Worm (Caenorhabditis elegans) whole organism, young adult: ENCODE measurements around the gene R10E4.9.

Experiments used
- F55B11.4 ChIP-seq: sonication (generic microtip); optimal IDR thresholded peaks from 2 replicates; lab custom pipeline; 2016; ENCODE audit warnings: missing compliant biosample characterization, missing genetic modification characterization, borderline replicate concordance; ENCODE audit not compliant: insufficient read depth
- F57C9.4 ChIP-seq: sonication (generic microtip); optimal IDR thresholded peaks from 2 replicates; lab custom pipeline; 2017; ENCODE audit warnings: mild to moderate bottlenecking, missing genetic modification characterization, missing compliant biosample characterization
- K12H6.12 ChIP-seq: fragments of 200-800 bp; sonication (Bioruptor generic); optimal IDR thresholded peaks from 2 replicates; lab custom pipeline; 2018; ENCODE audit warnings: mild to moderate bottlenecking, missing genetic modification characterization, missing compliant biosample characterization
- Y53F4B.3 ChIP-seq: fragments of 200-800 bp; sonication (Bioruptor generic); IDR thresholded peaks from 2 replicates; pipeline ENCODE4 v1.3.6; 2022; ENCODE audit warnings: missing genetic modification reagents, missing genetic modification characterization, missing compliant biosample characterization
- ama-1 ChIP-seq, 3 experiments: fragments of 150-350 bp in 1 of 3; sonication (generic microtip) in 2 of 3; optimal IDR thresholded peaks; 2 replicates each; lab custom pipeline; 2014 to 2018; ENCODE audit warnings: missing biosample characterization in 2 of 3, missing genetic modification characterization in 2 of 3, missing genetic modification reagents in 2 of 3
- aptf-2 ChIP-seq: fragments of 200-800 bp; sonication (Bioruptor generic); conservative IDR thresholded peaks from 2 replicates; pipeline ENCODE4 v1.3.6; 2022; ENCODE audit warnings: missing genetic modification reagents, missing genetic modification characterization, missing compliant biosample characterization
- athp-1 ChIP-seq: sonication (generic microtip); optimal IDR thresholded peaks from 2 replicates; lab custom pipeline; 2017; ENCODE audit warnings: mild to moderate bottlenecking, missing genetic modification characterization, missing compliant biosample characterization
- bed-2 ChIP-seq: fragments of 200-800 bp; sonication (Bioruptor generic); IDR thresholded peaks from 2 replicates; pipeline ENCODE4 v1.3.6; 2022; ENCODE audit warnings: missing genetic modification reagents, missing genetic modification characterization, missing compliant biosample characterization
- cebp-1 ChIP-seq, 2 experiments: fragments of 200-800 bp in 1 of 2; sonication (Bioruptor generic) in 1 of 2; sonication (generic microtip) in 1 of 2; IDR thresholded peaks in 1 of 2; optimal IDR thresholded peaks in 1 of 2; 2 replicates each; pipeline versions ENCODE4 v1.3.6 to Lab custom; 2017 to 2022; ENCODE audit warnings: missing compliant biosample characterization in 2 of 2, missing genetic modification characterization in 2 of 2, mild to moderate bottlenecking in 1 of 2, missing genetic modification reagents in 1 of 2, moderate library complexity in 1 of 2
- ceh-27 ChIP-seq: fragments of 200-800 bp; sonication (Bioruptor generic); optimal IDR thresholded peaks from 2 replicates; lab custom pipeline; 2018; ENCODE audit warnings: mild to moderate bottlenecking, missing genetic modification characterization, moderate library complexity, missing compliant biosample characterization
- die-1 ChIP-seq: sonication (generic microtip); optimal IDR thresholded peaks from 2 replicates; lab custom pipeline; 2016; ENCODE audit warnings: missing genotype, mild to moderate bottlenecking, missing genetic modification characterization, missing compliant biosample characterization
- dox-1 ChIP-seq: fragments of 200-800 bp; sonication (Bioruptor generic); IDR thresholded peaks from 2 replicates; pipeline ENCODE4 v1.3.6; 2022; ENCODE audit warnings: missing genetic modification reagents, missing genetic modification characterization, missing compliant biosample characterization
- egl-18 ChIP-seq: fragments of 200-800 bp; sonication (Bioruptor generic); IDR thresholded peaks from 2 replicates; pipeline ENCODE4 v1.3.6; 2022; ENCODE audit warnings: missing genetic modification reagents, missing genetic modification characterization, missing compliant biosample characterization
- egrh-3 ChIP-seq: fragments of 200-800 bp; sonication (Bioruptor generic); IDR thresholded peaks from 2 replicates; pipeline ENCODE4 v1.3.6; 2022; ENCODE audit warnings: missing genetic modification reagents, missing genetic modification characterization, missing compliant biosample characterization
- ekl-4 ChIP-seq: fragments of 200-800 bp; sonication (Bioruptor generic); IDR thresholded peaks from 2 replicates; pipeline ENCODE4 v1.3.6; 2022; ENCODE audit warnings: missing genetic modification reagents, missing genetic modification characterization, missing compliant biosample characterization
- hlh-12 ChIP-seq: sonication (generic microtip); optimal IDR thresholded peaks from 2 replicates; lab custom pipeline; 2016; ENCODE audit warnings: missing genetic modification characterization, missing compliant biosample characterization
- hmg-1.2 ChIP-seq: fragments of 200-800 bp; sonication (Bioruptor generic); IDR thresholded peaks from 2 replicates; pipeline ENCODE4 v1.3.6; 2022; ENCODE audit warnings: missing genetic modification reagents, missing genetic modification characterization, missing compliant biosample characterization
- hmg-20 ChIP-seq: fragments of 200-800 bp; sonication (Bioruptor generic); IDR thresholded peaks from 2 replicates; pipeline ENCODE4 v1.3.6; 2022; ENCODE audit warnings: missing genetic modification reagents, missing genetic modification characterization, missing compliant biosample characterization
- lin-40 ChIP-seq: sonication (generic microtip); optimal IDR thresholded peaks from 2 replicates; lab custom pipeline; 2016; ENCODE audit warnings: missing genetic modification characterization, mild to moderate bottlenecking, missing compliant biosample characterization, missing genotype, missing genetic modification reagents
- madf-6 ChIP-seq: fragments of 200-800 bp; sonication (Bioruptor generic); IDR thresholded peaks from 2 replicates; pipeline ENCODE4 v1.3.6; 2022; ENCODE audit warnings: missing genetic modification reagents, missing genetic modification characterization, missing compliant biosample characterization
- mcd-1 ChIP-seq: fragments of 200-800 bp; sonication (Bioruptor generic); IDR thresholded peaks from 2 replicates; pipeline ENCODE4 v1.3.6; 2022; ENCODE audit warnings: missing genetic modification reagents, missing genetic modification characterization, missing compliant biosample characterization
- rcor-1 ChIP-seq: fragments of 200-800 bp; sonication (Bioruptor generic); IDR thresholded peaks from 2 replicates; pipeline ENCODE4 v1.3.6; 2022; ENCODE audit warnings: missing genetic modification reagents, missing genetic modification characterization, missing compliant biosample characterization
- rec-8 ChIP-seq, 2 experiments: sonication (generic microtip); optimal IDR thresholded peaks; 2 replicates each; lab custom pipeline; 2016; ENCODE audit warnings: mild to moderate bottlenecking in 2 of 2, missing genetic modification characterization in 2 of 2, missing genetic modification reagents in 2 of 2, missing genotype in 2 of 2, missing biosample characterization in 1 of 2, missing compliant biosample characterization in 1 of 2, moderate library complexity in 1 of 2
- snpc-1.1 ChIP-seq: sonication (generic microtip); optimal IDR thresholded peaks from 2 replicates; lab custom pipeline; 2017; ENCODE audit warnings: missing genetic modification characterization, mild to moderate bottlenecking, missing compliant biosample characterization, antibody characterized with exemption, moderate library complexity, missing genotype, missing genetic modification reagents; ENCODE audit not compliant: insufficient read depth
- zfh-2 ChIP-seq: fragments of 200-800 bp; sonication (Bioruptor generic); conservative IDR thresholded peaks from 2 replicates; pipeline ENCODE4 v1.3.6; 2022; ENCODE audit warnings: missing genetic modification reagents, missing genetic modification characterization, missing compliant biosample characterization
- ztf-3 ChIP-seq: fragments of 200-800 bp; sonication (Bioruptor generic); optimal IDR thresholded peaks from 2 replicates; lab custom pipeline; 2018; ENCODE audit warnings: mild to moderate bottlenecking, missing genetic modification characterization, missing compliant biosample characterization

Gene R10E4.9

DNA sequence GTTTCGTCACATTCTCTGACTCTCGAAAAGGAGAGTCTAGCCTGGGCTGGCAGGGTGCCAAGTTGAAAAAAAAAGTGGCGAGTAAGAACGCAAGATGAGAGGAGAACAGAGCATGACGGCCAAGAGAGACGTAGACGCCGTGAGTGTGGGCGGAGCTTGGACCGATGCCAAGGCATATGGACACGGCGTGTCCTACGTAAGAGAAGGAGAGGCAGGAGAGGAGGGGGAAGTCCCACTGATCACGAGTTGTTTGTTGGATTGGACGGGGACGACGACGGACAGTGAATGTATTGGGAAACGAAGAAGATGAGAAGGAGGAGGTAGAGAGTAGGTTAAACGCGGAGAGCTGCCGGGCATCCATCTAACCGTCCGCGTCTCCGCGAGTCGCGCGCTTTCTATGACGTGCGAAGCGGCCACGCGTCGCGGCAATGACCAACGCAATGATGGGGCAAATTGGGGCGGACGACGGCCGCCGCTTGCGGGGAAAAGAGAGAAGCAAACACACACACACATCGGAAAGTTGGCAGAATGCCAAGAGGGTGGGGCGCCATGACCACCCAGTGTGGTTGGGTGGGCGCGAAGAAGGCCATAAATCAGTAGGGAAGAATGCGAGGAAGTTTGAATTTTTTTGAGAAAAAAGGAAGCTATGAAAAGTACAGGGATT is 20.1 kb downstream of the R10E4.9 start (continued):
- TF ChIP-seq hlh-12 (tag; lab: Kevin White, UChicago) = no peak
- TF ChIP-seq ama-1 (optimal IDR thresholded peaks at IDR 0.05; lab: Kevin White, UChicago) = no peak
- no peak for TF ChIP-seq ama-1 (GFP tag; optimal IDR thresholded peaks at IDR 0.05; lab: Kevin White, UChicago)
- no peak for TF ChIP-seq rec-8 (tag; optimal IDR thresholded peaks at IDR 0.05; lab: Kevin White, UChicago)
- TF ChIP-seq Y53F4B.3 (GFP tag; lab: Robert Waterston, UW) = no peak
- TF ChIP-seq athp-1 (tag; lab: Kevin White, UChicago) = peak; percentile 96
- peak; percentile 73; the same call in 1 of the 2 replicates for TF ChIP-seq egl-18 (GFP tag; lab: Robert Waterston, UW)
- TF ChIP-seq die-1 (tag; lab: Kevin White, UChicago) = peak; percentile 93
- TF ChIP-seq lin-40 (tag; lab: Kevin White, UChicago) = peak; percentile 99
- TF ChIP-seq, all 124 proteins: peak for 78

DNA sequence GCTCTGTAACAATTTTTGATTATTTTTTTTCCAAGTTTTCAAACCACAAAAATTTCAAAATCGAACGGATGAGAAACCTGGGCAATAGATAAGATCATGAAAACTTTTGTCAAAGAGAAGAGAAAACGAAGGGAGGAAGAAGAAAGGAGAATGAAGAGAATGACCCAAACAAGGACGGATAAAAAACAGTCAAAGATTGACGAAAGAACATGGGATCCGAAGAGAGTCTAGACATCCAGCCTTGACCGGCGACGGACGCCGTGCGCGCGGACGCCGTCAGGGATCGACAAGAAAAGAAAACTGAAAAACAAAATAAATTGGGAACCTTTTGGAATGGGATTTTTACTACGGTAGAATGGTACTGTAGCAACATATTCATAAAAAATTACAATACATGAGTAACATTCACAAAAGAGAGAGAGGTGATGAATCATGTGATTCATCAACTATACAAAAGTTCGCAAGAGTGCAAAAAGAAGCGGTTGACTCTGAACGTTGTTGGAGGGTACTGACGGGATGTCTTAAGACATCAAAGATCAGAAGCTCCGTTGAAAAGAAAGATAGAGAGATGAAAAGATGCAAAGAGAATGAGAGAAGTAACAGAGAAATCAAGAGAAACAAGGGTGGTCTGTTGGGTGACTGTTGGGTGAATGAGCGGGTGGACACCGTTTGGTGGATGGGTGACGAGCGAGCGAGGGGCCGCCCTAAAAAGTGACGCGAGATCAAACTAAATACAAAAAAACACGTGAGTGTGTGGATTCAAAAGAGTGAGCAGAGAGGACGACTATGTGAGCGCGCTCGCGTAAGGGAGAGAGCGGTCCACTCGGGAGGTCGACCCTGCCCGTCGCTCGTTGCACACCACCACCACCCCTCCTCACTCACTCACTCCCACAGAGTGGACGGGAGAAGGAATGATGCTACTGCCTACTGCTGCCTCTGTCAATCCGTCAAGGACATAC is 21.7 kb downstream of the R10E4.9 start, which contains the start of gene sup-26:
Gene sup-26, minus strand, starts transcription at position 10 of the 959 bp plus-strand sequence.
- TF ChIP-seq cebp-1 (GFP tag; IDR thresholded peaks at IDR 0.05; lab: Robert Waterston, UW) (no peak), cebp-1 (tag; optimal IDR thresholded peaks at IDR 0.05; lab: Kevin White, UChicago) (peak; percentile 41), K12H6.12 (tag; lab: Kevin White, UChicago) (peak; percentile 3), aptf-2 (GFP tag; lab: Robert Waterston, UW) (peak; percentile 56; the same call in 1 of the 2 replicates), madf-6 (GFP tag; lab: Robert Waterston, UW) (0 out of 2 replicates have a peak, but pooled peaks have one; percentile 6), F57C9.4 (tag; lab: Kevin White, UChicago) (no peak), hmg-1.2 (GFP tag; lab: Robert Waterston, UW) (0 out of 2 replicates have a peak, but pooled peaks have one; percentile 39), zfh-2 (peak; percentile 93), mcd-1 (GFP tag; lab: Robert Waterston, UW) (peak; percentile 29; the same call in 1 of the 2 replicates), egrh-3 (GFP tag; lab: Robert Waterston, UW) (peak; percentile 66; the same call in 1 of the 2 replicates), ekl-4 (no peak)

DNA sequence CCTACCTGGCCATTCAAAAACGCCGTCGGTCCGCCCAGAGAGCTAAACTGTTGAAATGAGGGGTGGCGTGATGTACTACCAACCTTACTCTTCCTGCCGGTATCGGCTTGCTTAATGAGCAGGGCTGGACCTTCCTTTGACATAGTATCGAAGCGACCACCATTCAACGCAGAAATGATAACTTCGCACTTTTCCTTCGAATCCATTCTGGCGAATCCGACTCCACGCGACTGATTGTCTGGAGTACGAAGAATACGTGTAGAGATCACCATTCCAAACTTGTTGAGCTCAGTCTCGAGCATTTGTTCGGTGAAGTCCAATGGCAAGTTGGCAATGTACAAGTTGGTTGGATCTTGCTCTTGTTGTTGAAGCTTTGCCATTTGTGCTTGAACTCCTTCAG is 24.0 kb downstream of the R10E4.9 start:
- TF ChIP-seq hlh-12 (tag; lab: Kevin White, UChicago) = no peak
- TF ChIP-seq bed-2 (GFP tag; lab: Robert Waterston, UW) = no peak
- no peak for TF ChIP-seq ztf-3 (GFP tag; lab: Kevin White, UChicago)
- TF ChIP-seq ceh-27 (GFP tag; lab: Kevin White, UChicago) = no peak
- no peak for TF ChIP-seq lin-40 (tag; lab: Kevin White, UChicago)
- TF ChIP-seq rcor-1 (GFP tag; lab: Robert Waterston, UW) = no peak
- TF ChIP-seq dox-1 (GFP tag; lab: Robert Waterston, UW) = no peak

DNA sequence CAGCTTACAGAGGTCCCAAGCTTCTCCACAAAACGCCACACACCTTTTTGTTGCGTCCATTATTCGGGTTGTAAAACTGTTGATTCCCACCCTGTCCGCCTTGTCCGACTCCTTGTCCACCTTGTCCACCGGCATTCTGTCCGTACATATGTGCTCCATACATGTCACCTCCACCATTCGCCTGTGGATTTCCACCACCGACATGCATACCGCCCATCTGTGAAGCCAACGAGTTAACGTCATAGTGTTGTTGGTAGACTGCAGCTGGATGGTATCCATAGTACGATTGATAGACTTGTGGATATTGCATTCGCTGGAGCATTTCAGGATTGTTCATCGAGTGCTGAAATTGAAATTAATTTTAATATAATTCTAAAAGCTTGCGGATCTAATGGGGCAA is 24.4 kb downstream of the R10E4.9 start:
- TF ChIP-seq snpc-1.1 (tag; lab: Kevin White, UChicago) (no peak), dox-1 (GFP tag; lab: Robert Waterston, UW) (no peak)

DNA sequence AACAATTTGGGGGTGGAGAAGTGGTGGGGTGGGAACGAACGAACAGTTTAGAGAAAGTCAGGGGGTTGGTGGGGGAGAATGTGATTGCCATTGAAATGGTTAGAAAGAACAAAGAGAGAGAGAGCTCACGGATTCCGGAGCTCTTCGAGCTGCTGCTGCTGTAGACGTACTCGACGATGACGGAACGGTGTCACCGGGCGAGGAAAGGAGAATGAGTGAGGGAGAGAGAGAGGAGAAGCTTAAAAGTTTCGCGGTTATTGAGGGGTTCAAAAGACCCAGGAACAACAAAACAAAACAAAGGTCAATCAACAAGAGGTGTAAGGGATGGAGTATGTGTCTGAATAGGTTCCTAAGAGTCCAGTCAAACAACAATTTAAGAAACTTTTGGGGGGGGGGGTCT is 25.9 kb downstream of the R10E4.9 start:
- TF ChIP-seq hmg-20 (GFP tag; lab: Robert Waterston, UW) = no peak
- 0 out of 2 replicates have a peak, but pooled peaks have one; percentile 28 for TF ChIP-seq zfh-2
- TF ChIP-seq egrh-3 (GFP tag; lab: Robert Waterston, UW) = peak; percentile 39; the same call in 1 of the 2 replicates
- no peak for TF ChIP-seq F55B11.4 (tag; lab: Kevin White, UChicago)
